Worm (Caenorhabditis elegans): ENCODE results near the gene srx-3.

DNA sequence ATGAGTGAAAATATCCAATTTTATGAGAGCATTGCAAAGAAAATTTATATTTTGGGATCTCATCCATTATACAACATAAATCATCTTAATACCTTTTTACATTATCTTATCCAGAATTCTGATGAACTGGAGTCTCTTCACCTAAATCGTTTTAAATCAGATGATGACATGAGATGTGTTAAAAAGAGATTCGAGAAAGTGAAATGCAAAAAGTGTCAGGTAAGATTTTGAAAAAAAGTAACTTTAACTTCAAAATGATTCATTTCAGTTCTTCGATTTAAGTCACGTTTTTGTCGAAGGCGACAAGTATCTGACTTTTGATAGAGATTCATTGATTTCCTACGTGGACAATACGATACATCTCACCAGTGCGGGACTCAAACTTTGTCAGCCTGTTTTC lies 13.5 kb downstream of the srx-3 start:
- no peak for TF ChIP-seq elt-3 (tag; optimal IDR thresholded peaks at IDR 0.05)
- TF ChIP-seq nhr-11 (tag; optimal IDR thresholded peaks at IDR 0.05): no peak
- no peak for TF ChIP-seq unc-39 (tag; optimal IDR thresholded peaks at IDR 0.05)
- TF ChIP-seq nhr-28 (tag; optimal IDR thresholded peaks at IDR 0.05): no peak
- TF ChIP-seq egl-27 (tag; optimal IDR thresholded peaks at IDR 0.05): no peak
- TF ChIP-seq fkh-10 (GFP tag; optimal IDR thresholded peaks at IDR 0.05): no peak
- TF ChIP-seq snpc-4 (tag; optimal IDR thresholded peaks at IDR 0.05): no peak
- TF ChIP-seq nfya-1 (tag; optimal IDR thresholded peaks at IDR 0.05; ENCODE audit: insufficient read depth): no peak
- TF ChIP-seq mdl-1 (tag; optimal IDR thresholded peaks at IDR 0.05): no peak
- TF ChIP-seq ztf-11 (tag; optimal IDR thresholded peaks at IDR 0.05): no peak
- no peak for TF ChIP-seq nhr-76 (tag; optimal IDR thresholded peaks at IDR 0.05)
- TF ChIP-seq daf-12 (tag; optimal IDR thresholded peaks at IDR 0.05): no peak
